Worm (Caenorhabditis elegans) whole organism, L1 larva: ENCODE data around the gene unc-23.
A peak's percentile ranks its signal among the peaks of the same experiment; 100 is the strongest.

Source experiments
- C04F5.9 ChIP-seq: sonication (generic microtip); optimal IDR thresholded peaks from 2 replicates; lab custom pipeline; 2016; ENCODE audit warnings: missing genetic modification characterization, missing compliant biosample characterization
- C34B4.2 ChIP-seq: sonication (generic microtip); optimal IDR thresholded peaks from 2 replicates; lab custom pipeline; 2017; ENCODE audit warnings: mild to moderate bottlenecking, missing genetic modification characterization, missing compliant biosample characterization
- F16B12.6 ChIP-seq: fragments of 150-350 bp; optimal IDR thresholded peaks from 2 replicates; lab custom pipeline; 2014; ENCODE audit warnings: missing biosample characterization, missing genetic modification characterization
- aly-2 ChIP-seq: fragments of 150-350 bp; optimal IDR thresholded peaks from 2 replicates; lab custom pipeline; 2014; ENCODE audit warnings: missing biosample characterization, missing genetic modification characterization
- ama-1 ChIP-seq: fragments of 150-350 bp; optimal IDR thresholded peaks from 2 replicates; lab custom pipeline; 2014
- blmp-1 ChIP-seq: fragments of 150-350 bp; optimal IDR thresholded peaks from 2 replicates; lab custom pipeline; 2014; ENCODE audit warnings: missing biosample characterization, missing genetic modification characterization
- ceh-8 ChIP-seq: fragments of 200-800 bp; sonication (Bioruptor generic); optimal IDR thresholded peaks from 2 replicates; lab custom pipeline; 2018; ENCODE audit warnings: mild to moderate bottlenecking, missing genetic modification characterization, moderate library complexity, missing compliant biosample characterization
- ceh-90 ChIP-seq: sonication (generic microtip); optimal IDR thresholded peaks from 2 replicates; lab custom pipeline; 2016; ENCODE audit warnings: missing genetic modification characterization, missing compliant biosample characterization
- ces-1 ChIP-seq: fragments of 150-350 bp; optimal IDR thresholded peaks from 2 replicates; lab custom pipeline; 2014; ENCODE audit warnings: missing biosample characterization, missing genetic modification reagents, missing genetic modification characterization
- dsc-1 ChIP-seq: sonication (generic microtip); optimal IDR thresholded peaks from 2 replicates; lab custom pipeline; 2016; ENCODE audit warnings: mild to moderate bottlenecking, missing genetic modification characterization, missing compliant biosample characterization
- elt-3 ChIP-seq, 6 experiments: fragments of 150-350 bp in 1 of 6; sonication (generic microtip); optimal IDR thresholded peaks; 2 replicates each; lab custom pipeline; 2017 to 2018; ENCODE audit warnings: missing biosample characterization in 6 of 6, missing genetic modification characterization in 6 of 6, inconsistent platforms in 1 of 6
- fkh-10 ChIP-seq: sonication (generic microtip); optimal IDR thresholded peaks from 2 replicates; lab custom pipeline; 2017; ENCODE audit warnings: missing biosample characterization, missing genetic modification reagents, missing genetic modification characterization
- fkh-4 ChIP-seq: sonication (generic microtip); optimal IDR thresholded peaks from 2 replicates; lab custom pipeline; 2016; ENCODE audit warnings: missing compliant biosample characterization, missing genetic modification characterization, borderline replicate concordance
- fos-1 ChIP-seq: fragments of 150-350 bp; optimal IDR thresholded peaks from 2 replicates; lab custom pipeline; 2014; ENCODE audit warnings: missing biosample characterization, missing genetic modification characterization
- hlh-4 ChIP-seq: sonication (generic microtip); optimal IDR thresholded peaks from 2 replicates; lab custom pipeline; 2016; ENCODE audit warnings: mild to moderate bottlenecking, missing genetic modification characterization, missing compliant biosample characterization
- irx-1 ChIP-seq: sonication (generic microtip); optimal IDR thresholded peaks from 2 replicates; lab custom pipeline; 2016; ENCODE audit warnings: missing genetic modification characterization, missing compliant biosample characterization
- lin-13 ChIP-seq: fragments of 150-350 bp; optimal IDR thresholded peaks from 2 replicates; lab custom pipeline; 2014; ENCODE audit warnings: missing biosample characterization, missing genetic modification reagents, missing genetic modification characterization
- lin-14 ChIP-seq: fragments of 200-800 bp; sonication (Bioruptor generic); optimal IDR thresholded peaks from 2 replicates; lab custom pipeline; 2018; ENCODE audit warnings: mild to moderate bottlenecking, missing genetic modification characterization, moderate library complexity, missing compliant biosample characterization
- lin-15B ChIP-seq: fragments of 150-350 bp; sonication (generic microtip); optimal IDR thresholded peaks from 3 replicates; lab custom pipeline; 2014; ENCODE audit warnings: missing biosample characterization, missing genetic modification characterization
- lir-3 ChIP-seq: sonication (generic microtip); optimal IDR thresholded peaks from 2 replicates; lab custom pipeline; 2016; ENCODE audit warnings: mild to moderate bottlenecking, missing genetic modification characterization, moderate library complexity, missing compliant biosample characterization; ENCODE audit not compliant: poor library complexity
- lsy-2 ChIP-seq, 2 experiments: fragments of 150-350 bp; optimal IDR thresholded peaks; 2 replicates each; lab custom pipeline; 2014; ENCODE audit warnings: missing biosample characterization in 2 of 2, missing genetic modification characterization in 2 of 2
- mab-9 ChIP-seq: fragments of 200-800 bp; sonication (Bioruptor generic); IDR thresholded peaks from 2 replicates; pipeline ENCODE4 v1.3.6; 2022; ENCODE audit warnings: missing genetic modification reagents, missing genetic modification characterization, missing compliant biosample characterization
- mep-1 ChIP-seq: fragments of 150-350 bp; optimal IDR thresholded peaks from 2 replicates; lab custom pipeline; 2014; ENCODE audit warnings: missing biosample characterization, missing genetic modification characterization
- nhr-11 ChIP-seq: fragments of 150-350 bp; optimal IDR thresholded peaks from 2 replicates; lab custom pipeline; 2014; ENCODE audit warnings: missing biosample characterization, missing genetic modification characterization
- nhr-20 ChIP-seq: sonication (generic microtip); optimal IDR thresholded peaks from 2 replicates; lab custom pipeline; 2016; ENCODE audit warnings: mild to moderate bottlenecking, missing genetic modification characterization, missing compliant biosample characterization
- nhr-71 ChIP-seq: sonication (generic microtip); optimal IDR thresholded peaks from 2 replicates; lab custom pipeline; 2016; ENCODE audit warnings: mild to moderate bottlenecking, missing genetic modification characterization, moderate library complexity, missing compliant biosample characterization
- nhr-84 ChIP-seq: sonication (generic microtip); optimal IDR thresholded peaks from 2 replicates; lab custom pipeline; 2017; ENCODE audit warnings: missing biosample characterization, missing genetic modification characterization
- nhr-85 ChIP-seq: sonication (generic microtip); peaks from one replicate; lab custom pipeline; 2016; ENCODE audit warnings: missing genetic modification characterization, inconsistent platforms, missing compliant biosample characterization
- rnt-1 ChIP-seq: sonication (generic microtip); optimal IDR thresholded peaks from 2 replicates; lab custom pipeline; 2016; ENCODE audit warnings: mild to moderate bottlenecking, missing genetic modification characterization, moderate library complexity, missing compliant biosample characterization
- skn-1 ChIP-seq: fragments of 150-350 bp; optimal IDR thresholded peaks from 2 replicates; lab custom pipeline; 2014; ENCODE audit warnings: missing biosample characterization, missing genetic modification characterization
- snu-23 ChIP-seq: sonication (generic microtip); optimal IDR thresholded peaks from 2 replicates; lab custom pipeline; 2016; ENCODE audit warnings: missing genetic modification characterization, missing compliant biosample characterization
- unc-30 ChIP-seq: sonication (generic microtip); optimal IDR thresholded peaks from 2 replicates; lab custom pipeline; 2017; ENCODE audit warnings: missing biosample characterization, missing genetic modification characterization
- unc-62 ChIP-seq: fragments of 150-350 bp; optimal IDR thresholded peaks from 2 replicates; lab custom pipeline; 2014; ENCODE audit warnings: missing biosample characterization, missing genetic modification reagents, missing genetic modification characterization
- vab-15 ChIP-seq: sonication (generic microtip); optimal IDR thresholded peaks from 2 replicates; lab custom pipeline; 2017; ENCODE audit warnings: missing genotype, mild to moderate bottlenecking, missing genetic modification characterization, missing compliant biosample characterization
- xbp-1 ChIP-seq: sonication (generic microtip); optimal IDR thresholded peaks from 2 replicates; lab custom pipeline; 2016; ENCODE audit warnings: missing genetic modification characterization, missing compliant biosample characterization
- zag-1 ChIP-seq: fragments of 150-350 bp; optimal IDR thresholded peaks from 2 replicates; lab custom pipeline; 2014; ENCODE audit warnings: missing biosample characterization, missing genetic modification characterization
- zip-4 ChIP-seq: fragments of 200-800 bp; sonication (Bioruptor generic); optimal IDR thresholded peaks from 2 replicates; lab custom pipeline; 2018; ENCODE audit warnings: mild to moderate bottlenecking, missing genetic modification characterization, moderate library complexity, missing compliant biosample characterization
- ztf-11 ChIP-seq, 2 experiments: sonication (generic microtip); optimal IDR thresholded peaks; 2 replicates each; lab custom pipeline; 2016 to 2017; ENCODE audit warnings: missing genetic modification characterization in 2 of 2, missing biosample characterization in 1 of 2, missing compliant biosample characterization in 1 of 2
- ztf-4 ChIP-seq: fragments of 150-350 bp; optimal IDR thresholded peaks from 2 replicates; lab custom pipeline; 2014; ENCODE audit warnings: missing biosample characterization, missing genetic modification characterization

The unc-23 gene

ce11 chrV:8947499-8947898 is 11.3 kb downstream of the unc-23 start, which contains the start of gene gck-1:
Gene gck-1, plus strand, starts transcription at chrV:8947799.
- no peak for TF ChIP-seq fkh-10 (GFP tag; lab: Kevin White, UChicago)
- TF ChIP-seq nhr-11 (tag; lab: Kevin White, UChicago) = no peak
- TF ChIP-seq ama-1 = no peak
- no peak for TF ChIP-seq ces-1 (GFP tag; lab: Kevin White, UChicago)

DNA sequence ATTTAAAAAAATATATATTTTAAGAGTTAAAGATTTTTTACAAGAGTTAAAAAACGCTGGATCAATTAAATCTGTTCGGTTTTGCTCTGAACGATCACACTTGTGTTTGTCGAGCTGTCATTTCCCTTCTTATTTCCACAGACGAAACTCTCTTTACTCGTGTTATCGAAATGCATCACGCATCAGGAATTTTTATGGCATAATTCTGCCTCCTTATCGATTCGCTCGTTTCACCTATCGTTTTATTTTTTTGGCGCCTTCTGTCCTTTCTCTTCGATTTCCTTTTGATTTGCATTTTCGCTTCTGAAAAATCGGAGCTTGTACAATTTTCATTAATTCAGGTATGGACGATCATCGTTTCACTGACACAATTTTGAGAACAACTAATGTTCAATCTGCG is 12.2 kb downstream of the unc-23 start:
- no peak for TF ChIP-seq ceh-90 (tag; lab: Kevin White, UChicago)
- TF ChIP-seq aly-2 (tag; lab: Kevin White, UChicago) = no peak
- TF ChIP-seq zip-4 (GFP tag; lab: Kevin White, UChicago) = no peak

DNA sequence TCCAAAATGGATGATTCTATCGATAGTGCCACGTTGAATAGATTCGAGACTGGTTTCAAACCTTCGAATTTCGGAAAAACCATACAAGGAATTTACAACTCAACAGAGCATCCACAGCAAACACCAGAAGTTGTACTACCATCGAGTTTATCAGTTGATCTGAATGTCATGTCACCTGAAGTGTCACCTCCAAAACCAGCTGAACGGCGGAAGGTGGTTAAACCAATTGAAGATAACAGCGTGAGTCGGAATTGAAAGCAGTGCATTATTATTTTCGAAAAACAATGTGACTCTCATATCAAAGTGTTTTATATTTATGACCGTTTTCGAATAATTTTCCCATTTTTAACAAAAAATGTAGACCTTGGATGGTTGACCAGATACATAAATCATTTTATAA is 12.8 kb downstream of the unc-23 start:
- peak; percentile 37 for TF ChIP-seq nhr-85 (tag; lab: Kevin White, UChicago)
- no peak for TF ChIP-seq unc-30 (tag; lab: Kevin White, UChicago)
- TF ChIP-seq, all 84 proteins: peak for 1

DNA sequence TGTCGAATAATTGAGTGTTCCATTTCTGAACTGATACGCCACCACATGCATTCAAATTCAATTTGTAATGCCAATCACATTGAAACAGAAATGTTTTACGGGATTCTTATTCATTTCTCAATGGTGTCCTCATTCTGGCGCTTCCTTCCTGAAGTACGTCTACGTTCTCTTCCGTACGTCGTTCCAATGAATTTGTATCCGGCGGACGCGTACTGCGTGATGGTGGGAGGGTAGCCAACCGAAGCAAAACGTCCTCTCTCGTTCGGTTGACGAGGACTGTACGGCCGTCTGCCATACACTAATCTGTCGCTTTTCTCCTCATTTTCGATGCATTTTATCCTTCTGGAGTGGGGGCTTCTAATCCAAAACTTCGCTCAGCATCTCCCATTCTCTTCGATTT is 13.7 kb downstream of the unc-23 start:
- TF ChIP-seq lin-15B (tag; lab: Kevin White, UChicago) (no peak), ceh-8 (GFP tag; lab: Kevin White, UChicago) (no peak), dsc-1 (tag; lab: Kevin White, UChicago) (no peak), lir-3 (tag; lab: Kevin White, UChicago) (no peak), fkh-4 (tag; lab: Kevin White, UChicago) (no peak), zag-1 (tag; lab: Kevin White, UChicago) (no peak)

ce11 chrV:8956387-8957095 is 20.4 kb downstream of the unc-23 start, which contains the start of gene ttc-17:
Gene ttc-17, plus strand, starts transcription at chrV:8957045.
- TF ChIP-seq C04F5.9 = no peak
- peak in 1 of 2 experiments; percentile 4 for TF ChIP-seq lsy-2 (tag; optimal IDR thresholded peaks at IDR 0.05; lab: Kevin White, UChicago)
- peak; percentile 31 for TF ChIP-seq blmp-1 (tag; lab: Kevin White, UChicago)

ce11 chrV:8964055-8964758 is 28.0 kb downstream of the unc-23 start, which contains the start of gene nhr-44:
Gene nhr-44, minus strand, starts transcription at chrV:8964105.
- TF ChIP-seq elt-3 (tag; optimal IDR thresholded peaks at IDR 0.05; lab: Kevin White, UChicago) (no peak), nhr-85 (tag; lab: Kevin White, UChicago) (peak; percentile 79), fos-1 (tag; lab: Kevin White, UChicago) (no peak), zip-4 (GFP tag; lab: Kevin White, UChicago) (no peak), xbp-1 (no peak), blmp-1 (tag; lab: Kevin White, UChicago) (peak; percentile 42), dsc-1 (tag; lab: Kevin White, UChicago) (no peak), hlh-4 (tag; lab: Kevin White, UChicago) (no peak), mep-1 (peak; percentile 12), vab-15 (tag; lab: Kevin White, UChicago) (no peak), ztf-11 (tag; optimal IDR thresholded peaks at IDR 0.05; lab: Kevin White, UChicago) (no peak), C34B4.2 (tag; lab: Kevin White, UChicago) (no peak), ztf-4 (no peak), snu-23 (GFP tag; lab: Kevin White, UChicago) (peak; percentile 26), nhr-84 (tag; lab: Kevin White, UChicago) (no peak), F16B12.6 (tag; lab: Kevin White, UChicago) (no peak), nhr-71 (tag; lab: Kevin White, UChicago) (peak; percentile 10), nhr-20 (tag; lab: Kevin White, UChicago) (peak; percentile 4), irx-1 (no peak), skn-1 (no peak), rnt-1 (tag; lab: Kevin White, UChicago) (no peak), unc-62 (no peak), lin-13 (GFP tag; lab: Kevin White, UChicago) (no peak), lin-14 (GFP tag; lab: Kevin White, UChicago) (peak; percentile 66), mab-9 (GFP tag; lab: Robert Waterston, UW) (no peak)
